Fruit fly (Drosophila melanogaster) S2 (cell line): ENCODE data around the gene CG32365.

ENCODE experiments used
- CG8478 ChIP-seq: fragments of >200 bp; optimal IDR thresholded peaks from 2 replicates; lab custom pipeline; 2018
- CTCF ChIP-seq, 2 experiments: fragments of >200 bp; optimal IDR thresholded peaks; 2 replicates each; lab custom pipeline; 2018

DNA sequence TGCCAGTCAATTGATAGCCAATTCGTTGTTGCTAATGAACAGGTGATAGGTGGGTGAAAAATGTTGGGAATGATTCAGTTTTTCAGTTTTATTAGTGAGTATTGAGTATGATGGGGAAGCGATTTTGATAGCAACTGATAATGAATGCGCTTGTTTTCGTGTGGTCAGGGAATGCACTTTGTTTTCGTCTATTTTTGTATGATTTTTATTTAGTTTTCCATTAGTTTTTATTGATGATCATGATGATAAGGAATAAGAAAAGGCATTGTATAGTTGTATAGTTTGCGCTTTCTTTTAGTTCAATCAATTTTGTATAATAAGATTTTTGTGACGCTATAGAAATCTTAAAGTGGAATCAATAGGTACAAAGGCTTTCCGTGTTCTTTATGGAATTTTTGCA lies 37.0 kb upstream of the CG32365 start:
- TF ChIP-seq CG8478 (lab: Kevin White, UChicago): no peak
- TF ChIP-seq CTCF (optimal IDR thresholded peaks at IDR 0.05; lab: Kevin White, UChicago): no peak
